Fruit fly (Drosophila melanogaster) Kc167 (cell line): ENCODE data around the gene CG31463.

Experiments used
- Myc ChIP-seq: fragments of >200 bp; optimal IDR thresholded peaks from 2 replicates; lab custom pipeline; 2017; ENCODE audit warnings: missing external identifiers
- h ChIP-seq: fragments of >200 bp; optimal IDR thresholded peaks from 3 replicates; lab custom pipeline; 2018; ENCODE audit warnings: missing external identifiers
- insv ChIP-seq: fragments of >200 bp; optimal IDR thresholded peaks from 3 replicates; lab custom pipeline; 2018; ENCODE audit warnings: missing external identifiers
- psq ChIP-seq: fragments of >200 bp; optimal IDR thresholded peaks from 2 replicates; lab custom pipeline; 2017; ENCODE audit warnings: missing external identifiers
- ttk ChIP-seq: sonication (Bioruptor generic); optimal IDR thresholded peaks from 2 replicates; lab custom pipeline; 2017; ENCODE audit warnings: missing external identifiers

- TF ChIP-seq ttk, result no peak
- TF ChIP-seq h (lab: Kevin White, UChicago), result no peak
- TF ChIP-seq insv (lab: Kevin White, UChicago), result no peak
- no peak for TF ChIP-seq psq (lab: Kevin White, UChicago)
- TF ChIP-seq Myc, result no peak
Observed at dm6 chr3R:8292034-8292433, at the start of gene CG31463.
